Fruit fly (Drosophila melanogaster): ENCODE results near the gene CG12061.

- TF ChIP-seq ttk (GFP tag; IDR thresholded peaks at IDR 0.05): no peak
- no peak for TF ChIP-seq CG6175 (GFP tag; IDR thresholded peaks at IDR 0.05)
- no peak for TF ChIP-seq ac (GFP tag; optimal IDR thresholded peaks at IDR 0.05)
- no peak for TF ChIP-seq Asciz (GFP tag; optimal IDR thresholded peaks at IDR 0.05)
- no peak for TF ChIP-seq sob (GFP tag; IDR thresholded peaks at IDR 0.05)
- TF ChIP-seq CG3281 (GFP tag; optimal IDR thresholded peaks at IDR 0.05): no peak
Observed at dm6 chrX:23096117-23096817, 60.4 kb downstream of the CG12061 start, which contains the start of gene CG17162.
